Worm (Caenorhabditis elegans): ENCODE data around the gene ech-9.

DNA sequence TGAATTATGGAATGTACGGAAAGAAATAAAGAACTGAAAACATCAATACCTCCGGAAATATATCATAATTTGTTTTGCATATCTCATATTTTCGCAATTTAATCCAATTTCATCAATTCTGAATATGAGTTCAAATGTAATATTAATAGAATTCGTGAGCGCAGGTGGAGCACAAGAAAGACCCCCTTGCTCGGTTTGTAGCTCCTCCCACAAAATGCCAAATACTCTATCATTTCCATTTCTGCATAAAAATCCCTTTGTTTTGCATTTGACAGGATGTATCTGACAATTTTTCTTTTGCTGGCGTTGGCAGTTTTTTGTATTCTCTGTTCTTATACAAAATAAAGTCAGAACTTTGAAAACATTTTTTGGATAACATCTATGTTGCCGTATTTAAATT, 39.9 kb upstream of the ech-9 start:
- TF ChIP-seq ref-1 (GFP tag; conservative IDR thresholded peaks at IDR 0.05) (no peak), med-1 (GFP tag; optimal IDR thresholded peaks at IDR 0.05; ENCODE audit: insufficient read depth) (no peak), ztf-23 (GFP tag; IDR thresholded peaks at IDR 0.05) (no peak), flt-1 (GFP tag; IDR thresholded peaks at IDR 0.05) (no peak)
